Fruit fly (Drosophila melanogaster) whole organism, wandering third instar larva: ENCODE results near the gene Vsx2.

Source experiments
- Abd-B ChIP-seq: fragments of >200 bp; optimal IDR thresholded peaks from 2 replicates; lab custom pipeline; 2017; ENCODE audit warnings: missing biosample characterization, missing genetic modification characterization
- CG32264 ChIP-seq: fragments of 200-800 bp; sonication (Bioruptor generic); optimal IDR thresholded peaks from 2 replicates; lab custom pipeline; 2016; ENCODE audit warnings: missing biosample characterization, missing genetic modification characterization
- CG9705 ChIP-seq: fragments of 200-800 bp; sonication (Bioruptor generic); optimal IDR thresholded peaks from 2 replicates; lab custom pipeline; 2018; ENCODE audit warnings: missing biosample characterization, mild to moderate bottlenecking, missing genetic modification characterization
- CrebA ChIP-seq: fragments of 200-800 bp; sonication (Bioruptor generic); optimal IDR thresholded peaks from 2 replicates; lab custom pipeline; 2016; ENCODE audit warnings: missing biosample characterization, mild to moderate bottlenecking, missing genetic modification characterization, borderline replicate concordance
- Dfd ChIP-seq: fragments of >200 bp; optimal IDR thresholded peaks from 2 replicates; lab custom pipeline; 2017; ENCODE audit warnings: missing biosample characterization, missing genetic modification characterization
- Dif ChIP-seq: fragments of 200-275, 200-300 bp; sonication (Bioruptor generic); optimal IDR thresholded peaks from 2 replicates; lab custom pipeline; 2018; ENCODE audit warnings: missing biosample characterization, missing genetic modification characterization; ENCODE audit not compliant: partially characterized antibody
- GATAd ChIP-seq: sonication (Bioruptor generic); optimal IDR thresholded peaks from 2 replicates; lab custom pipeline; 2016; ENCODE audit warnings: missing biosample characterization, missing genetic modification characterization
- HLH106 ChIP-seq: fragments of 200-800 bp; optimal IDR thresholded peaks from 3 replicates; lab custom pipeline; 2019; ENCODE audit warnings: missing biosample characterization, mild to moderate bottlenecking, missing genetic modification characterization, moderate library complexity
- Hnf4 ChIP-seq: fragments of 200-800 bp; sonication (Bioruptor generic); optimal IDR thresholded peaks from 2 replicates; lab custom pipeline; 2016; ENCODE audit warnings: missing biosample characterization, mild to moderate bottlenecking, missing genetic modification characterization
- Hr83 ChIP-seq: fragments of 200-300 bp; sonication (Bioruptor generic); optimal IDR thresholded peaks from 2 replicates; lab custom pipeline; 2016; ENCODE audit warnings: missing biosample characterization, mild to moderate bottlenecking, missing genetic modification characterization, moderate library complexity; ENCODE audit not compliant: poor library complexity, severe bottlenecking
- Jra ChIP-seq: sonication (Bioruptor generic); optimal IDR thresholded peaks from 2 replicates; lab custom pipeline; 2016; ENCODE audit warnings: missing biosample characterization, missing genetic modification characterization
- Mio ChIP-seq: sonication (Bioruptor generic); optimal IDR thresholded peaks from 2 replicates; lab custom pipeline; 2016; ENCODE audit warnings: missing biosample characterization, missing genetic modification characterization
- N ChIP-seq: fragments of >200 bp; optimal IDR thresholded peaks from 2 replicates; lab custom pipeline; 2018; ENCODE audit warnings: missing biosample characterization, missing external identifiers, missing genetic modification characterization
- OdsH ChIP-seq: fragments of 200-800 bp; sonication (Bioruptor generic); optimal IDR thresholded peaks from 2 replicates; lab custom pipeline; 2016; ENCODE audit warnings: missing biosample characterization, mild to moderate bottlenecking, missing genetic modification characterization
- Rel ChIP-seq, 2 experiments: fragments of 200-800 bp; sonication (Bioruptor generic) in 1 of 2; optimal IDR thresholded peaks; 2 replicates in 1 of 2; 3 replicates in 1 of 2; lab custom pipeline; 2016 to 2019; ENCODE audit warnings: mild to moderate bottlenecking in 2 of 2, missing biosample characterization in 2 of 2, missing genetic modification characterization in 2 of 2, moderate library complexity in 1 of 2
- Sp1 ChIP-seq: fragments of 200-800 bp; sonication (Bioruptor generic); optimal IDR thresholded peaks from 3 replicates; lab custom pipeline; 2019; ENCODE audit warnings: missing biosample characterization, mild to moderate bottlenecking, missing genetic modification characterization, moderate library complexity
- Vsx2 ChIP-seq: fragments of 200-300, 225-300 bp; sonication (Bioruptor generic); optimal IDR thresholded peaks from 2 replicates; lab custom pipeline; 2018; ENCODE audit warnings: missing biosample characterization, missing genetic modification characterization; ENCODE audit not compliant: partially characterized antibody
- dmrt93B ChIP-seq: fragments of 200-800 bp; sonication (Bioruptor generic); optimal IDR thresholded peaks from 2 replicates; lab custom pipeline; 2018; ENCODE audit warnings: missing biosample characterization, mild to moderate bottlenecking, missing genetic modification characterization
- dsf ChIP-seq: sonication (Bioruptor generic); optimal IDR thresholded peaks from 2 replicates; lab custom pipeline; 2016; ENCODE audit warnings: missing biosample characterization, missing genetic modification characterization, borderline replicate concordance
- foxo ChIP-seq, 2 experiments: fragments of 200-800 bp; sonication (Bioruptor generic); optimal IDR thresholded peaks; 2 replicates in 1 of 2; 3 replicates in 1 of 2; lab custom pipeline; 2016 to 2017; ENCODE audit warnings: missing biosample characterization in 2 of 2, missing genetic modification characterization in 2 of 2
- fru ChIP-seq: fragments of 200-800 bp; sonication (Bioruptor generic); optimal IDR thresholded peaks from 3 replicates; lab custom pipeline; 2016; ENCODE audit warnings: missing biosample characterization, mild to moderate bottlenecking, missing genetic modification characterization
- h ChIP-seq: fragments of 200-800 bp; sonication (Bioruptor generic); optimal IDR thresholded peaks from 3 replicates; lab custom pipeline; 2016; ENCODE audit warnings: missing biosample characterization, mild to moderate bottlenecking, missing genetic modification characterization
- pan ChIP-seq: fragments of >200 bp; optimal IDR thresholded peaks from 2 replicates; lab custom pipeline; 2017
- psq ChIP-seq: fragments of 200-800 bp; sonication (Bioruptor generic); optimal IDR thresholded peaks from 3 replicates; lab custom pipeline; 2017; ENCODE audit warnings: missing biosample characterization, mild to moderate bottlenecking, missing genetic modification characterization, moderate library complexity
- rgr ChIP-seq: fragments of 200-800 bp; sonication (Bioruptor generic); optimal IDR thresholded peaks from 3 replicates; lab custom pipeline; 2016; ENCODE audit warnings: missing biosample characterization, mild to moderate bottlenecking, missing genetic modification characterization
- sv ChIP-seq: fragments of 200-800 bp; sonication (Bioruptor generic); optimal IDR thresholded peaks from 3 replicates; lab custom pipeline; 2016; ENCODE audit warnings: missing biosample characterization, missing genetic modification characterization
- tai ChIP-seq: sonication (Bioruptor generic); optimal IDR thresholded peaks from 2 replicates; lab custom pipeline; 2016; ENCODE audit warnings: missing biosample characterization, missing genetic modification characterization
- usp ChIP-seq: fragments of >200 bp; optimal IDR thresholded peaks from 2 replicates; lab custom pipeline; 2017; ENCODE audit warnings: missing biosample characterization, missing genetic modification characterization
- woc ChIP-seq: sonication (Bioruptor generic); optimal IDR thresholded peaks from 2 replicates; lab custom pipeline; 2016; ENCODE audit warnings: missing biosample characterization, mild to moderate bottlenecking, missing genetic modification characterization

The Vsx2 gene

DNA sequence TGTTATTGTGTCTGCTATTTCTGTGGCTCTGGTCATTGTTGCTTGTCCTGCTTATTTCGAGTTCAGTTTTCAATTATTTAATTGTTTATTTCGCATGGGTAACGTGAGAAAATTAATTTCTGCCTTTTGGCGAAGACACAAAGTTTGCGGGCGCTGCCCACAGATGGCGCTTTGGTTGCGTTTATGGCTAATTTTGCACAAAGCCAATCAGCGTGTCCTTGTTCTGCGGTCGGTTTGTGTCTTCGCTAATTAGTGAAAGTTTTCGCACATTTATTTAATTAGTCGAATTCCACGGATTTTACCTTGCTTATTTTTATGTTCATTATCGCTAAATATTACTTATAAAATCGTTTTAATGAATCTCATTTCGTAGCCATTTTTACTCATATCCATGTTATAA, 3.4 kb upstream of the Vsx2 start:
- TF ChIP-seq psq (no peak), Hr83 (GFP tag; lab: Kevin White, UChicago) (no peak), Jra (GFP tag; lab: Kevin White, UChicago) (no peak), dsf (no peak), Dfd (no peak), Hnf4 (no peak), Mio (GFP tag; lab: Kevin White, UChicago) (no peak), Vsx2 (GFP tag; lab: Kevin White, UChicago) (peak; percentile 69)

DNA sequence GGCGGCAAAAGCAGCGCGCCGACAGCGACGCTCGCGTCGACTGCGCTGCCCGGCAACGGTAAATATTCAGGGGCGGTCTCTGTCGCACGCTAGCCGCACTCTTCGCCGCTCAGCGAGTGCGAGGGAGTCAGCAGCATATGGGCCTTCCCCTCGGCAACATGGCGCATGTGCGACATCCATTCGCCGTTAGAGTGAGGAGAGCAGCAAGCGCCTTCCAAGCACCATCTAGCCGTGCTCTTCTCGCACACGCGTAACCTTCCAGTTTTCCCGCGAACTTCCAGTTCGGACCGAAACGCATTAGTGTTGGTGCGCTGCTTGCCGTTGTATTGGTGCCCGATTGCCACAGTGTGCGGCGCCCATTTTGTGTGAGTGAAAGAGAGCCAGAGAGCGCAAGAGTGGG, 520 bp upstream of the Vsx2 start:
- peak; percentile 87 for TF ChIP-seq N (GFP tag; lab: Kevin White, UChicago)
- TF ChIP-seq Rel (GFP tag; optimal IDR thresholded peaks at IDR 0.05; lab: Kevin White, UChicago): no peak
- peak; percentile 62 for TF ChIP-seq Rel (tag; optimal IDR thresholded peaks at IDR 0.05; lab: Kevin White, UChicago)
- peak; percentile 30 for TF ChIP-seq Abd-B
- no peak for TF ChIP-seq CG9705 (GFP tag; lab: Kevin White, UChicago)
- peak; percentile 80 for TF ChIP-seq Vsx2 (GFP tag; lab: Kevin White, UChicago)
- TF ChIP-seq, all 38 proteins: peak for 4

DNA sequence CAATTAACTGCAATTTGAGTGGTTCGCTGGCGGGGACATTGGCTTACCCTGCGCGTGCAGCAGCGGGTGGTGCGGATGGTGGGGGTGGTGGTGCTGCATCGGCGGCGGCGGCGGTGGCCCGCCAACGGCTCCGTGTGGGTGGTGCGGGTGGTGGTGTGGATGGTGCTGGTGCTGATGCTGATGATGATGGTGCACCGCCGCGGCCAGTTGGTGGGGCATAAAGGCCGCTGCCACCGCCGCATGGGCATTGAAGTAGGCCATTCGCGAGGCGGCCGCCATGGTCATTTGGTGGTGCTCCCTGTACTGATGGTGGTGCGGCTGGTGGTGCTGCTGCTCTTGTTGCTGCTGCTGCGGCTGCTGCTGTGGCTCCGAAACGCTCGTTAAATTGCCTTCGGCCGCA, 620 bp downstream of the Vsx2 start:
- peak; percentile 92 for TF ChIP-seq Dfd
- TF ChIP-seq tai (GFP tag; lab: Kevin White, UChicago): no peak
- no peak for TF ChIP-seq CG32264 (GFP tag; lab: Kevin White, UChicago)

DNA sequence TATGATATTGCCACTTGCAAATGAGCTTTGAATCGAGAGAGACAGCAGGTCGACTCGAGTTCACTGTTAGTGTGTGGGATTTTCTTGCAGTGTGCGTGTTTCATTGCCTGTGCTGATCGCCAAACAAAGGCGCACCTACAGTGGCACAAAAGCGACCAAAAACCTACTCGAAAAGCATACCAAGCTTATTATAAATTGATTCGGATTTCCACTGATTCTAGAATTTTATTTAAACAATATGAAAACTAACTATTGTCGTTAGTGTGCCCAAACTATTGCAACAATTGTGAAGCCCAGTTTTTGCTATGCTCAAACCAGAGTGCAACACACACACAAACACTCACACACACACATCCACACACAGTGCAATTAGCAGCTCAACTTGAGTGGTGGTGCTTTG, 1.5 kb downstream of the Vsx2 start:
- TF ChIP-seq woc (GFP tag; lab: Kevin White, UChicago) (no peak), Sp1 (GFP tag; lab: Kevin White, UChicago) (no peak), CG32264 (GFP tag; lab: Kevin White, UChicago) (no peak), fru (no peak), foxo (GFP tag; optimal IDR thresholded peaks at IDR 0.05; lab: Kevin White, UChicago) (no peak), sv (no peak), Mio (GFP tag; lab: Kevin White, UChicago) (no peak), dsf (no peak), Jra (GFP tag; lab: Kevin White, UChicago) (no peak), CG9705 (GFP tag; lab: Kevin White, UChicago) (no peak), dmrt93B (GFP tag; lab: Kevin White, UChicago) (no peak), psq (no peak), OdsH (GFP tag; lab: Kevin White, UChicago) (no peak), GATAd (GFP tag; lab: Kevin White, UChicago) (no peak), rgr (no peak), h (GFP tag; lab: Kevin White, UChicago) (no peak), tai (GFP tag; lab: Kevin White, UChicago) (no peak), HLH106 (tag; lab: Kevin White, UChicago) (no peak)

DNA sequence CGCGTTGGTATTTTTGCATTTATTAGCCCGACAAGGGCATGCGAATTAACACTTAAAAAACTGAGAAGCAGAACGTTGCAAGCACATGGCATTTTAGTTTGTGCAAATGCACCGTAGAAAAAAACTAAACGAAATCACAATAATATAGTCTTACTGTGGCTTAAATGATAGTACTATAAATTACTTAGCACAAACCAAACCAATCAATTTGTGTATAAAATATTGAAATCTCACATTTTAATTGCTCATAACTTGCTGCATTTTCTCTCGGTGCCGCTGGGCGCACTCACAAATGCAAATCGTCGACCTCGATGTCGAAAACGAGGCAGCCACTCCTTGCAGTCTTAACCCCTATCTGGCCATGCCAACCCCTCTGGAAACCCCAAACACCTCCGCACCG, 6.3 kb downstream of the Vsx2 start:
- TF ChIP-seq Vsx2 (GFP tag; lab: Kevin White, UChicago) (no peak), HLH106 (tag; lab: Kevin White, UChicago) (peak; percentile 27), usp (GFP tag; lab: Kevin White, UChicago) (no peak), fru (no peak), Sp1 (GFP tag; lab: Kevin White, UChicago) (peak; percentile 10), CrebA (GFP tag; lab: Kevin White, UChicago) (no peak), Rel (GFP tag; optimal IDR thresholded peaks at IDR 0.05; lab: Kevin White, UChicago) (no peak), Rel (tag; optimal IDR thresholded peaks at IDR 0.05; lab: Kevin White, UChicago) (no peak), psq (no peak), rgr (peak; percentile 15), dsf (no peak), h (GFP tag; lab: Kevin White, UChicago) (peak; percentile 4), CG9705 (GFP tag; lab: Kevin White, UChicago) (no peak), foxo (GFP tag; optimal IDR thresholded peaks at IDR 0.05; lab: Kevin White, UChicago) (peak in 1 of 2 experiments; percentile 13), tai (GFP tag; lab: Kevin White, UChicago) (no peak)

DNA sequence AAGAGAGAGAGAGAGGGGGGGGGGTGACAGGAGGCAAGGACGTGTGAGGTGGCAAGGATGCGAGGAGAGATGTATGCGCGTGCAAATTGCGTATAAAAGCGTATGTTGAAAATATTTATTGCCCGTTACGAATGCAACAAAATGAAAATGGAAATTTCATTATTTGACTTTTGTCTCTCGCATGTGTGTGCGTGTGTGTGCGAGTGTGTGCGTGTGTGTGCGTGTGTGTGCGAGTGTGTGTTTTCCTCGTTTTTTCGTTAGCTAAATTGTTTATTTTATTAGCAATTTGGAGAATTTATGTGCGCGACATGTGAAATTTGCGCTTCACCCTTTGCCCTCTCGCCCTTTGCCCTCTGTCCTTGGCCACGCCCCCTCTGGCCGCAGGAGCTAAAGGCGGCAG, 7.2 kb downstream of the Vsx2 start:
- no peak for TF ChIP-seq Dif (GFP tag; lab: Kevin White, UChicago)
- TF ChIP-seq pan: peak; percentile 48
- peak; percentile 74 for TF ChIP-seq Dfd
